Fruit fly (Drosophila melanogaster): ENCODE results near the gene Akap200.
A peak's percentile ranks its signal among the peaks of the same experiment; 100 is the strongest.

Akap200 gene

dm6 chr2L:8403286-8404270 is 11.9 kb upstream of the Akap200 start, which contains the start of gene emb (continued):
- TF ChIP-seq B-H2 (GFP tag; optimal IDR thresholded peaks at IDR 0.05) (peak; percentile 64), CG4424 (GFP tag; optimal IDR thresholded peaks at IDR 0.05) (peak; percentile 73), ci (GFP tag; IDR thresholded peaks at IDR 0.05) (0 out of 3 replicates have a peak, but pooled peaks have one; percentile 15), CG3847 (GFP tag; IDR thresholded peaks at IDR 0.05) (peak; percentile 59), shn (GFP tag; optimal IDR thresholded peaks at IDR 0.05) (peak; percentile 46), CG3281 (GFP tag; optimal IDR thresholded peaks at IDR 0.05) (peak; percentile 73), nerfin-2 (GFP tag; IDR thresholded peaks at IDR 0.05; ENCODE audit: partially characterized antibody) (peak; percentile 100), MESR4 (GFP tag; optimal IDR thresholded peaks at IDR 0.05) (peak; percentile 95), CG11456 (GFP tag; IDR thresholded peaks at IDR 0.05) (peak; percentile 26; the same call in 2 of the 3 replicates), Kr (GFP tag; optimal IDR thresholded peaks at IDR 0.05) (no peak), Eip74EF (GFP tag; optimal IDR thresholded peaks at IDR 0.05) (no peak), row (GFP tag; IDR thresholded peaks at IDR 0.05) (peak; percentile 76), CG9609 (GFP tag; optimal IDR thresholded peaks at IDR 0.05) (peak; percentile 40), CG10462 (GFP tag; optimal IDR thresholded peaks at IDR 0.05) (no peak), CG12744 (GFP tag; optimal IDR thresholded peaks at IDR 0.05) (peak; percentile 9), CG17829 (tag; optimal IDR thresholded peaks at IDR 0.05) (peak; percentile 71), Nf-YC (tag; optimal IDR thresholded peaks at IDR 0.05) (no peak), CG1647 (GFP tag; optimal IDR thresholded peaks at IDR 0.05) (peak; percentile 49), croc (GFP tag; conservative IDR thresholded peaks at IDR 0.05) (no peak), Ravus (GFP tag; IDR thresholded peaks at IDR 0.05) (no peak), pb (GFP tag; optimal IDR thresholded peaks at IDR 0.05) (peak; percentile 36), fru (optimal IDR thresholded peaks at IDR 0.05) (no peak), CG14710 (tag; optimal IDR thresholded peaks at IDR 0.05) (peak; percentile 97), CG12236 (GFP tag; optimal IDR thresholded peaks at IDR 0.05) (peak; percentile 38), NC2α (GFP tag; optimal IDR thresholded peaks at IDR 0.05) (no peak), CG16863 (GFP tag; optimal IDR thresholded peaks at IDR 0.05) (peak; percentile 1), CG13287 (GFP tag; IDR thresholded peaks at IDR 0.05; ENCODE audit: partially characterized antibody) (peak; percentile 93), CG2199 (GFP tag; IDR thresholded peaks at IDR 0.05) (no peak), peb (GFP tag; IDR thresholded peaks at IDR 0.05) (no peak), disco-r (GFP tag; optimal IDR thresholded peaks at IDR 0.05) (peak; percentile 34), CG5180 (GFP tag; optimal IDR thresholded peaks at IDR 0.05) (peak; percentile 94), CG18764 (GFP tag; optimal IDR thresholded peaks at IDR 0.05) (peak; percentile 29), Dip2 (GFP tag; IDR thresholded peaks at IDR 0.05) (no peak), CG7963 (GFP tag; IDR thresholded peaks at IDR 0.05; ENCODE audit: partially characterized antibody) (peak; percentile 99), ap (GFP tag; IDR thresholded peaks at IDR 0.05) (no peak), Dip3 (GFP tag; optimal IDR thresholded peaks at IDR 0.05) (no peak), NfI (GFP tag; optimal IDR thresholded peaks at IDR 0.05) (peak; percentile 37), gcm (GFP tag; optimal IDR thresholded peaks at IDR 0.05) (no peak), Dll (GFP tag; IDR thresholded peaks at IDR 0.05; ENCODE audit: partially characterized antibody) (peak; percentile 94), onecut (GFP tag; IDR thresholded peaks at IDR 0.05) (peak; percentile 1; the same call in 1 of the 2 replicates), Hey (tag; optimal IDR thresholded peaks at IDR 0.05) (no peak), Xbp1 (GFP tag; optimal IDR thresholded peaks at IDR 0.05) (peak; percentile 45), Oaz (GFP tag; IDR thresholded peaks at IDR 0.05) (no peak), Ada2b (GFP tag; IDR thresholded peaks at IDR 0.05) (no peak), H15 (GFP tag; IDR thresholded peaks at IDR 0.05) (no peak), Stat92E (GFP tag; optimal IDR thresholded peaks at IDR 0.05) (no peak), jigr1 (GFP tag; IDR thresholded peaks at IDR 0.05) (peak; percentile 57; the same call in 1 of the 3 replicates), Deaf1 (tag; optimal IDR thresholded peaks at IDR 0.05) (no peak), ftz-f1 (GFP tag; optimal IDR thresholded peaks at IDR 0.05) (peak; percentile 19)

All from whole organism, embryonic.